Worm (Caenorhabditis elegans) whole organism, L2 larva: ENCODE data around the gene grl-17.

ENCODE experiments used
- C34F6.9 ChIP-seq: fragments of 150-350 bp; optimal IDR thresholded peaks from 2 replicates; lab custom pipeline; 2014; ENCODE audit warnings: missing biosample characterization, missing genetic modification characterization
- R02D3.7 ChIP-seq: fragments of 150-350 bp; optimal IDR thresholded peaks from 2 replicates; lab custom pipeline; 2014; ENCODE audit warnings: missing biosample characterization, missing genetic modification characterization
- Y55F3AM.14 ChIP-seq: fragments of 200-800 bp; sonication (Bioruptor generic); optimal IDR thresholded peaks from 2 replicates; lab custom pipeline; 2018; ENCODE audit warnings: mild to moderate bottlenecking, missing genetic modification characterization, missing compliant biosample characterization
- ZK546.5 ChIP-seq: sonication (generic microtip); optimal IDR thresholded peaks from 2 replicates; lab custom pipeline; 2017; ENCODE audit warnings: missing biosample characterization, missing genetic modification characterization
- alr-1 ChIP-seq: fragments of 150-350 bp; optimal IDR thresholded peaks from 2 replicates; lab custom pipeline; 2014; ENCODE audit warnings: missing biosample characterization, missing genetic modification characterization
- aly-2 ChIP-seq: fragments of 150-350 bp; optimal IDR thresholded peaks from 2 replicates; lab custom pipeline; 2014; ENCODE audit warnings: missing biosample characterization, missing genetic modification characterization
- ama-1 ChIP-seq: fragments of 150-350 bp; optimal IDR thresholded peaks from 2 replicates; lab custom pipeline; 2018; ENCODE audit warnings: inconsistent platforms
- blmp-1 ChIP-seq: sonication (generic microtip); optimal IDR thresholded peaks from 2 replicates; lab custom pipeline; 2017; ENCODE audit warnings: missing genetic modification characterization, mild to moderate bottlenecking, missing compliant biosample characterization, antibody characterized with exemption, moderate library complexity; ENCODE audit not compliant: insufficient read depth
- crh-2 ChIP-seq: sonication (generic microtip); optimal IDR thresholded peaks from 2 replicates; lab custom pipeline; 2017; ENCODE audit warnings: missing biosample characterization, missing genetic modification characterization
- elt-1 ChIP-seq: fragments of 150-350 bp; optimal IDR thresholded peaks from 2 replicates; lab custom pipeline; 2014; ENCODE audit warnings: missing biosample characterization, missing genetic modification characterization
- elt-3 ChIP-seq: sonication (generic microtip); optimal IDR thresholded peaks from 2 replicates; lab custom pipeline; 2017; ENCODE audit warnings: missing biosample characterization, missing genetic modification characterization
- fos-1 ChIP-seq: fragments of 150-350 bp; optimal IDR thresholded peaks from 2 replicates; lab custom pipeline; 2014; ENCODE audit warnings: missing biosample characterization, missing genetic modification characterization
- gmeb-1 ChIP-seq: fragments of 150-350 bp; optimal IDR thresholded peaks from 2 replicates; lab custom pipeline; 2014; ENCODE audit warnings: missing biosample characterization, missing genetic modification characterization
- lin-11 ChIP-seq: fragments of 150-350 bp; sonication (generic microtip); optimal IDR thresholded peaks from 2 replicates; lab custom pipeline; 2014; ENCODE audit warnings: missing biosample characterization, missing genetic modification characterization, inconsistent platforms, mixed read lengths
- lin-13 ChIP-seq: fragments of 150-350 bp; optimal IDR thresholded peaks from 2 replicates; lab custom pipeline; 2014; ENCODE audit warnings: missing biosample characterization, missing genetic modification reagents, missing genetic modification characterization
- lsy-2 ChIP-seq, 2 experiments: fragments of 150-350 bp in 1 of 2; sonication (generic microtip) in 1 of 2; optimal IDR thresholded peaks; 2 replicates each; lab custom pipeline; 2014 to 2017; ENCODE audit warnings: missing biosample characterization in 2 of 2, missing genetic modification characterization in 2 of 2
- mbf-1 ChIP-seq: sonication (generic microtip); optimal IDR thresholded peaks from 2 replicates; lab custom pipeline; 2017; ENCODE audit warnings: missing biosample characterization, missing genetic modification characterization
- mdl-1 ChIP-seq, 2 experiments: fragments of 150-350 bp in 1 of 2; sonication (generic microtip) in 1 of 2; optimal IDR thresholded peaks; 2 replicates each; lab custom pipeline; 2017; ENCODE audit warnings: missing biosample characterization in 2 of 2, missing genetic modification characterization in 2 of 2
- nhr-10 ChIP-seq: sonication (generic microtip); optimal IDR thresholded peaks from 2 replicates; lab custom pipeline; 2017; ENCODE audit warnings: missing biosample characterization, missing genetic modification characterization
- nhr-11 ChIP-seq: fragments of 150-350 bp; optimal IDR thresholded peaks from 2 replicates; lab custom pipeline; 2014; ENCODE audit warnings: missing biosample characterization, missing genetic modification characterization
- nhr-12 ChIP-seq: fragments of 150-350 bp; optimal IDR thresholded peaks from 2 replicates; lab custom pipeline; 2014; ENCODE audit warnings: missing biosample characterization, missing genetic modification characterization
- nhr-129 ChIP-seq: fragments of 150-350 bp; optimal IDR thresholded peaks from 2 replicates; lab custom pipeline; 2014; ENCODE audit warnings: missing biosample characterization, missing genetic modification characterization
- nhr-21 ChIP-seq: fragments of 150-350 bp; optimal IDR thresholded peaks from 2 replicates; lab custom pipeline; 2014; ENCODE audit warnings: missing biosample characterization, missing genetic modification characterization
- nhr-25 ChIP-seq: fragments of 150-350 bp; sonication (generic microtip); optimal IDR thresholded peaks from 3 replicates; lab custom pipeline; 2014; ENCODE audit warnings: missing biosample characterization, missing genetic modification characterization
- sem-4 ChIP-seq: fragments of 150-350 bp; optimal IDR thresholded peaks from 2 replicates; lab custom pipeline; 2014; ENCODE audit warnings: missing biosample characterization, missing genetic modification reagents, missing genetic modification characterization
- skn-1 ChIP-seq: sonication (generic microtip); optimal IDR thresholded peaks from 2 replicates; lab custom pipeline; 2017; ENCODE audit warnings: missing biosample characterization, missing genetic modification characterization
- sma-3 ChIP-seq: sonication (generic microtip); optimal IDR thresholded peaks from 2 replicates; lab custom pipeline; 2016; ENCODE audit warnings: missing genetic modification reagents, missing genetic modification characterization, missing compliant biosample characterization
- sma-9 ChIP-seq, 2 experiments: fragments of 150-350 bp in 1 of 2; sonication (generic microtip) in 1 of 2; optimal IDR thresholded peaks; 2 replicates each; lab custom pipeline; 2014 to 2016; ENCODE audit warnings: missing genetic modification characterization in 2 of 2, mild to moderate bottlenecking in 1 of 2, missing biosample characterization in 1 of 2, missing compliant biosample characterization in 1 of 2, missing genetic modification reagents in 1 of 2, moderate library complexity in 1 of 2
- snpc-4 ChIP-seq: fragments of 150-350 bp; optimal IDR thresholded peaks from 2 replicates; lab custom pipeline; 2014; ENCODE audit warnings: missing biosample characterization, missing genetic modification characterization
- unc-39 ChIP-seq: fragments of 150-350 bp; optimal IDR thresholded peaks from 2 replicates; lab custom pipeline; 2014; ENCODE audit warnings: missing biosample characterization, missing genetic modification characterization
- unc-55 ChIP-seq: fragments of 150-350 bp; sonication (generic microtip); optimal IDR thresholded peaks from 3 replicates; lab custom pipeline; 2014; ENCODE audit warnings: missing biosample characterization, missing genetic modification reagents, missing genetic modification characterization
- zag-1 ChIP-seq: fragments of 150-350 bp; optimal IDR thresholded peaks from 2 replicates; lab custom pipeline; 2014; ENCODE audit warnings: missing biosample characterization, missing genetic modification characterization
- ztf-1 ChIP-seq: fragments of 200-800 bp; sonication (Bioruptor generic); conservative IDR thresholded peaks from 2 replicates; pipeline ENCODE4 v1.3.6; 2022; ENCODE audit warnings: missing genetic modification characterization, missing compliant biosample characterization
- ztf-11 ChIP-seq: sonication (generic microtip); optimal IDR thresholded peaks from 2 replicates; lab custom pipeline; 2017; ENCODE audit warnings: missing biosample characterization, missing genetic modification characterization

grl-17 gene

ce11 chrV:13551601-13552000 lies 12.1 kb downstream of the grl-17 start, which contains the start of the genes C56A3.4 and C56A3.5:
C56A3.4 (minus strand) TSS chrV:13551754.
C56A3.5 (plus strand) TSS chrV:13551967.
- TF ChIP-seq fos-1 (peak; percentile 50), nhr-25 (no peak), alr-1 (tag; lab: Kevin White, UChicago) (no peak), mdl-1 (tag; optimal IDR thresholded peaks at IDR 0.05; lab: Kevin White, UChicago) (no peak), unc-55 (peak; percentile 67), nhr-12 (tag; lab: Kevin White, UChicago) (no peak), ZK546.5 (no peak), lsy-2 (tag; optimal IDR thresholded peaks at IDR 0.05; lab: Kevin White, UChicago) (peak; percentile 43 to 67), lin-11 (tag; lab: Kevin White, UChicago) (no peak), C34F6.9 (tag; lab: Kevin White, UChicago) (peak; percentile 82), elt-3 (tag; lab: Kevin White, UChicago) (no peak), nhr-21 (tag; lab: Kevin White, UChicago) (no peak), ztf-1 (GFP tag; lab: Robert Waterston, UW) (no peak), nhr-10 (tag; lab: Kevin White, UChicago) (no peak), sma-9 (GFP tag; optimal IDR thresholded peaks at IDR 0.05; lab: Kevin White, UChicago) (peak; percentile 54), sma-9 (tag; optimal IDR thresholded peaks at IDR 0.05; lab: Kevin White, UChicago) (no peak), mbf-1 (tag; lab: Kevin White, UChicago) (no peak), aly-2 (tag; lab: Kevin White, UChicago) (no peak), snpc-4 (tag; lab: Kevin White, UChicago) (peak; percentile 14), skn-1 (peak; percentile 7), crh-2 (tag; lab: Kevin White, UChicago) (peak; percentile 54), sma-3 (peak; percentile 30), unc-39 (tag; lab: Kevin White, UChicago) (no peak), gmeb-1 (tag; lab: Kevin White, UChicago) (peak; percentile 64), nhr-129 (peak; percentile 60), zag-1 (tag; lab: Kevin White, UChicago) (no peak), lin-13 (GFP tag; lab: Kevin White, UChicago) (peak; percentile 1)

DNA sequence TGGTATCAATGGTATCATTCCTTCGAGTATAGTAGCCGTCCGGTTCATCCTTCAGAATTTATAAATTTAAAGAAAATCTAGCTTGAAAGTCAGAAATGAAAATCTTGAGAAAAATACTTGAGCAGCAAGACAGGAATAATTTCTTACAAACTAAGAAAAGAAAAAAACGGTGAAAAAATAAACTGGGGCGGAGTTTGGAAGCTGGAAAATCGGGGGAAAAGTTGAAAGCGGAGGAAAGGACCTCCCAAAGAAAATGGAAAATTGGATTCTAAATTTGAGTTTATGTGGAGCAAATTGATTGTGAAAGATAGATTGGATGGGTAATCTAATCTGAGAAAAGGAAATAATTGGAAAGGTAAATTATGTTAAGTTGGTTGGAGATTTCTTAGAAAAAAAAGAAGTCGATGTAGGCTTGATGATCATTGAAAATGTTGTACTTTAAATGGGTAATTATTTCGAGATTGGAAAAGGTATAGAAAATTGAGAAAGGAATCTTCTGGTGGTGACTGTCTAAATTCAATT lies 27.6 kb downstream of the grl-17 start, which contains the start of gene frpr-5:
Gene frpr-5 (minus strand): TSS at position 51 of the 522 bp plus-strand sequence.
- TF ChIP-seq nhr-11 (tag; lab: Kevin White, UChicago) = no peak
- TF ChIP-seq sem-4 (tag; lab: Kevin White, UChicago) = no peak
- TF ChIP-seq ztf-11 = no peak
- no peak for TF ChIP-seq elt-1 (tag; lab: Kevin White, UChicago)
- TF ChIP-seq C34F6.9 (tag; lab: Kevin White, UChicago) = no peak
- no peak for TF ChIP-seq Y55F3AM.14 (GFP tag; lab: Kevin White, UChicago)
- no peak for TF ChIP-seq ama-1
- TF ChIP-seq sma-9 (GFP tag; optimal IDR thresholded peaks at IDR 0.05; lab: Kevin White, UChicago) = no peak
- no peak for TF ChIP-seq sma-9 (tag; optimal IDR thresholded peaks at IDR 0.05; lab: Kevin White, UChicago)

DNA sequence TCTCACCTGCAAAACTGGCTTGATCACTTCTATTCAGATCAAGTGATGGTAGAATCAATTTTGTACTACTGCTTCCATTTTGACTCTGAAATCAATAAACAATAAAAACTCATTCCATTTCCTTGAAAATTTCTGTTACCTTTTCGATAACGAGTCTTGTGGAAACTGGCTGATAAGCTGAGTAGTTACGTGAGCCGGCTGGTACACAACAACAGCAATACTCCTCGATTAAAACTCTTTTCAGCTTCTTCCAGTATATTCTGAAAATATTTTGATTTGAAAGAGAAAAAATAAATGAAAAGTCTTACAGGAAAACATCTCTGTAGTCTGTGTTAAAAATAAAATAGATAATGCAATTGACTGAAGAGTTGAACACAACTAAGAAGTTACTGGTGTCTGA lies 31.3 kb downstream of the grl-17 start:
- TF ChIP-seq nhr-129 = no peak
- no peak for TF ChIP-seq R02D3.7 (tag; lab: Kevin White, UChicago)
- no peak for TF ChIP-seq alr-1 (tag; lab: Kevin White, UChicago)
- no peak for TF ChIP-seq ztf-11
- TF ChIP-seq ztf-1 (GFP tag; lab: Robert Waterston, UW) = no peak
- TF ChIP-seq nhr-21 (tag; lab: Kevin White, UChicago) = no peak

- TF ChIP-seq fos-1 (peak; percentile 93), blmp-1 (tag; lab: Kevin White, UChicago) (no peak)
Measured at ce11 chrV:13530698-13531097, 33.0 kb downstream of the grl-17 start, which contains the start of gene ttr-44. ttr-44 (minus strand) TSS chrV:13530744.

DNA sequence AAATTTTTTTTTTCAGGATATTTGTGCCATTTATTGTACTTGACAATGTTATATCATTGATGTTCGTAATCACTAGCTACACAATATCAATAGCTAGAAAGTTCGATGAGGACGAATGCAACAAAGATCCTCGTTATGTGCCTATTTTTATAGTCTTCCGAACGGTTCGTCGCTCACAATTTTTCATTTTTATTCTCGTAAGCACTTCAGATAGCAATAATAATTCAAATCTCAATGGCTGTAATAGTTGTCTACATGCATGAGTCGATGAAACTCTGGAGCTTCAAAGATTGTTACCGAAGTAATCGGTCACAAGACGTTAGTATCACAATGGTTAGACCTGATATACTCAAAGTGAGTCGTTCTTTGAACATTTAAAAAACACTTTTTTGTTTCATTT lies 34.6 kb downstream of the grl-17 start:
- TF ChIP-seq zag-1 (tag; lab: Kevin White, UChicago) = no peak
- no peak for TF ChIP-seq sma-9 (GFP tag; optimal IDR thresholded peaks at IDR 0.05; lab: Kevin White, UChicago)
- TF ChIP-seq sma-9 (tag; optimal IDR thresholded peaks at IDR 0.05; lab: Kevin White, UChicago) = no peak
- TF ChIP-seq R02D3.7 (tag; lab: Kevin White, UChicago) = no peak
- TF ChIP-seq nhr-129 = peak; percentile 7
- no peak for TF ChIP-seq unc-55
- no peak for TF ChIP-seq alr-1 (tag; lab: Kevin White, UChicago)
